Fruit fly (Drosophila melanogaster) whole organism, wandering third instar larva: Measurements from ENCODE around the gene PolG1.

Experiments used
- Abd-B ChIP-seq: fragments of >200 bp; optimal IDR thresholded peaks from 2 replicates; lab custom pipeline; 2017; ENCODE audit warnings: missing biosample characterization, missing genetic modification characterization
- CG32264 ChIP-seq: fragments of 200-800 bp; sonication (Bioruptor generic); optimal IDR thresholded peaks from 2 replicates; lab custom pipeline; 2016; ENCODE audit warnings: missing biosample characterization, missing genetic modification characterization
- CG9705 ChIP-seq: fragments of 200-800 bp; sonication (Bioruptor generic); optimal IDR thresholded peaks from 2 replicates; lab custom pipeline; 2018; ENCODE audit warnings: missing biosample characterization, mild to moderate bottlenecking, missing genetic modification characterization
- CrebA ChIP-seq: fragments of 200-800 bp; sonication (Bioruptor generic); optimal IDR thresholded peaks from 2 replicates; lab custom pipeline; 2016; ENCODE audit warnings: missing biosample characterization, mild to moderate bottlenecking, missing genetic modification characterization, borderline replicate concordance
- Dfd ChIP-seq: fragments of >200 bp; optimal IDR thresholded peaks from 2 replicates; lab custom pipeline; 2017; ENCODE audit warnings: missing biosample characterization, missing genetic modification characterization
- Dif ChIP-seq: fragments of 200-275, 200-300 bp; sonication (Bioruptor generic); optimal IDR thresholded peaks from 2 replicates; lab custom pipeline; 2018; ENCODE audit warnings: missing biosample characterization, missing genetic modification characterization; ENCODE audit not compliant: partially characterized antibody
- GATAd ChIP-seq: sonication (Bioruptor generic); optimal IDR thresholded peaks from 2 replicates; lab custom pipeline; 2016; ENCODE audit warnings: missing biosample characterization, missing genetic modification characterization
- HLH106 ChIP-seq: fragments of 200-800 bp; optimal IDR thresholded peaks from 3 replicates; lab custom pipeline; 2019; ENCODE audit warnings: missing biosample characterization, mild to moderate bottlenecking, missing genetic modification characterization, moderate library complexity
- Hnf4 ChIP-seq: fragments of 200-800 bp; sonication (Bioruptor generic); optimal IDR thresholded peaks from 2 replicates; lab custom pipeline; 2016; ENCODE audit warnings: missing biosample characterization, mild to moderate bottlenecking, missing genetic modification characterization
- Hr78 ChIP-seq: fragments of >200 bp; optimal IDR thresholded peaks from 2 replicates; lab custom pipeline; 2017; ENCODE audit warnings: missing biosample characterization, missing genetic modification characterization
- Hr83 ChIP-seq: fragments of 200-300 bp; sonication (Bioruptor generic); optimal IDR thresholded peaks from 2 replicates; lab custom pipeline; 2016; ENCODE audit warnings: missing biosample characterization, mild to moderate bottlenecking, missing genetic modification characterization, moderate library complexity; ENCODE audit not compliant: poor library complexity, severe bottlenecking
- Jra ChIP-seq: sonication (Bioruptor generic); optimal IDR thresholded peaks from 2 replicates; lab custom pipeline; 2016; ENCODE audit warnings: missing biosample characterization, missing genetic modification characterization
- Mio ChIP-seq: sonication (Bioruptor generic); optimal IDR thresholded peaks from 2 replicates; lab custom pipeline; 2016; ENCODE audit warnings: missing biosample characterization, missing genetic modification characterization
- Myc ChIP-seq: fragments of >200 bp; optimal IDR thresholded peaks from 2 replicates; lab custom pipeline; 2017
- N ChIP-seq: fragments of >200 bp; optimal IDR thresholded peaks from 2 replicates; lab custom pipeline; 2018; ENCODE audit warnings: missing biosample characterization, missing external identifiers, missing genetic modification characterization
- OdsH ChIP-seq: fragments of 200-800 bp; sonication (Bioruptor generic); optimal IDR thresholded peaks from 2 replicates; lab custom pipeline; 2016; ENCODE audit warnings: missing biosample characterization, mild to moderate bottlenecking, missing genetic modification characterization
- Rel ChIP-seq, 2 experiments: fragments of 200-800 bp; sonication (Bioruptor generic) in 1 of 2; optimal IDR thresholded peaks; 2 replicates in 1 of 2; 3 replicates in 1 of 2; lab custom pipeline; 2016 to 2019; ENCODE audit warnings: mild to moderate bottlenecking in 2 of 2, missing biosample characterization in 2 of 2, missing genetic modification characterization in 2 of 2, moderate library complexity in 1 of 2
- Sp1 ChIP-seq: fragments of 200-800 bp; sonication (Bioruptor generic); optimal IDR thresholded peaks from 3 replicates; lab custom pipeline; 2019; ENCODE audit warnings: missing biosample characterization, mild to moderate bottlenecking, missing genetic modification characterization, moderate library complexity
- Vsx2 ChIP-seq: fragments of 200-300, 225-300 bp; sonication (Bioruptor generic); optimal IDR thresholded peaks from 2 replicates; lab custom pipeline; 2018; ENCODE audit warnings: missing biosample characterization, missing genetic modification characterization; ENCODE audit not compliant: partially characterized antibody
- br ChIP-seq: fragments of 200-800 bp; sonication (Bioruptor generic); optimal IDR thresholded peaks from 2 replicates; lab custom pipeline; 2016; ENCODE audit warnings: missing biosample characterization, missing genetic modification characterization
- brk ChIP-seq: fragments of 200-800 bp; sonication (Bioruptor generic); optimal IDR thresholded peaks from 2 replicates; lab custom pipeline; 2016; ENCODE audit warnings: missing biosample characterization, mild to moderate bottlenecking, missing genetic modification characterization
- dl ChIP-seq, 2 experiments: fragments of 175-275, 200-275 bp in 1 of 2; fragments of 200-275 bp in 1 of 2; sonication (Bioruptor generic); optimal IDR thresholded peaks; lab custom pipeline; 2018; ENCODE audit warnings: mild to moderate bottlenecking in 2 of 2, missing biosample characterization in 2 of 2, missing genetic modification characterization in 2 of 2, moderate library complexity in 2 of 2; ENCODE audit not compliant: partially characterized antibody in 2 of 2, insufficient read depth in 1 of 2
- dmrt93B ChIP-seq: fragments of 200-800 bp; sonication (Bioruptor generic); optimal IDR thresholded peaks from 2 replicates; lab custom pipeline; 2018; ENCODE audit warnings: missing biosample characterization, mild to moderate bottlenecking, missing genetic modification characterization
- dsf ChIP-seq: sonication (Bioruptor generic); optimal IDR thresholded peaks from 2 replicates; lab custom pipeline; 2016; ENCODE audit warnings: missing biosample characterization, missing genetic modification characterization, borderline replicate concordance
- ey ChIP-seq: fragments of 200-800 bp; sonication (Bioruptor generic); optimal IDR thresholded peaks from 2 replicates; lab custom pipeline; 2016; ENCODE audit warnings: missing biosample characterization, missing genetic modification characterization
- foxo ChIP-seq, 2 experiments: fragments of 200-800 bp; sonication (Bioruptor generic); optimal IDR thresholded peaks; 2 replicates in 1 of 2; 3 replicates in 1 of 2; lab custom pipeline; 2016 to 2017; ENCODE audit warnings: missing biosample characterization in 2 of 2, missing genetic modification characterization in 2 of 2
- fru ChIP-seq: fragments of 200-800 bp; sonication (Bioruptor generic); optimal IDR thresholded peaks from 3 replicates; lab custom pipeline; 2016; ENCODE audit warnings: missing biosample characterization, mild to moderate bottlenecking, missing genetic modification characterization
- h ChIP-seq: fragments of 200-800 bp; sonication (Bioruptor generic); optimal IDR thresholded peaks from 3 replicates; lab custom pipeline; 2016; ENCODE audit warnings: missing biosample characterization, mild to moderate bottlenecking, missing genetic modification characterization
- jim ChIP-seq: fragments of 175-275, 200-325 bp; sonication (Bioruptor generic); optimal IDR thresholded peaks from 2 replicates; lab custom pipeline; 2016; ENCODE audit warnings: missing biosample characterization, mild to moderate bottlenecking, missing genetic modification characterization
- lola ChIP-seq: fragments of >200 bp; optimal IDR thresholded peaks from 2 replicates; lab custom pipeline; 2017; ENCODE audit warnings: missing biosample characterization, missing genetic modification characterization
- pan ChIP-seq: fragments of >200 bp; optimal IDR thresholded peaks from 2 replicates; lab custom pipeline; 2017
- psq ChIP-seq: fragments of 200-800 bp; sonication (Bioruptor generic); optimal IDR thresholded peaks from 3 replicates; lab custom pipeline; 2017; ENCODE audit warnings: missing biosample characterization, mild to moderate bottlenecking, missing genetic modification characterization, moderate library complexity
- rgr ChIP-seq: fragments of 200-800 bp; sonication (Bioruptor generic); optimal IDR thresholded peaks from 3 replicates; lab custom pipeline; 2016; ENCODE audit warnings: missing biosample characterization, mild to moderate bottlenecking, missing genetic modification characterization
- sage ChIP-seq: fragments of 200-800 bp; sonication (Bioruptor generic); optimal IDR thresholded peaks from 2 replicates; lab custom pipeline; 2016; ENCODE audit warnings: missing biosample characterization, mild to moderate bottlenecking, missing genetic modification characterization
- sv ChIP-seq: fragments of 200-800 bp; sonication (Bioruptor generic); optimal IDR thresholded peaks from 3 replicates; lab custom pipeline; 2016; ENCODE audit warnings: missing biosample characterization, missing genetic modification characterization
- tai ChIP-seq: sonication (Bioruptor generic); optimal IDR thresholded peaks from 2 replicates; lab custom pipeline; 2016; ENCODE audit warnings: missing biosample characterization, missing genetic modification characterization
- usp ChIP-seq: fragments of >200 bp; optimal IDR thresholded peaks from 2 replicates; lab custom pipeline; 2017; ENCODE audit warnings: missing biosample characterization, missing genetic modification characterization
- woc ChIP-seq: sonication (Bioruptor generic); optimal IDR thresholded peaks from 2 replicates; lab custom pipeline; 2016; ENCODE audit warnings: missing biosample characterization, mild to moderate bottlenecking, missing genetic modification characterization

Gene PolG1

DNA sequence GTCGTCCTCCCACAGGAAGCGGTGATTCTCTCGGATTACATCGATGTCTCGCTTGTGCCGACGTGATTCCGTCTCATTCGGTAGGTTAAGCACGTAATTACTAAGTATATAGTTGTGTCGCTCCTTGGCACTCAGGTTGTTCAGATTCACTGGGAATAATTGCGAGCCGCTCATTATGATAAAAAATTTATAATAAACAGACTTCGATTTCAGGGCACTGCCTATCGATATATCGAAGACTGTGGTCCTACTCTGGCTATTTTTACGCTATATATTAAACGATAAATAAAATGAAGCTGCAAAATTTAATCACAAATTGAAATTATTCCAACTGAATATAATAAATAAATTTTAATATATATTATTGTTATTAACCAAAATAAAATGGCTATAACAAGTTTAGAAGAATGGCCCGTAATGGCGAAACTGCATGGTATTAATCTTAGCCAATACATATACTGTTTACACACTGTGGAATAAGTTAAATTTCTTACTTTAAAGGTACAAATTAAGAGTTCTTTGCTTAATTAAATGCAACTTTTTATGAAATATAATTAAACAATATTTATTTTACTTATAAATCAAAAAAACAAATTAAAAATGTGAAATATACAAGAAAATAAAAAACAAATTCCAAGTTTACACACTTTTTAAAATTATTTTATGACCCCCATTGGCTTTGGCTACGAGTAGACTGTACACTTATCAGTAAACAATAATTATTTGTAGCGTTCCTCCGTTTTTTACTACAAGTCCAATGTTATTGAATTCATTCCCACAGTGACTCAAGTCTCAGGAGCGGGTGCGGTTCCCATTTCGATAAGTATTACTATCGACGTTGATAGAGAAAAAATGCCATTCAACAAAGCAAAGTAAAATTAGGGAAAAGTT lies 44.1 kb downstream of the PolG1 start, which contains the start of gene Eato:
Gene Eato, plus strand, starts transcription at position 821 of the 891 bp plus-strand sequence.
- TF ChIP-seq N (GFP tag; lab: Kevin White, UChicago) (no peak), Mio (GFP tag; lab: Kevin White, UChicago) (no peak), dsf (GFP tag; lab: Kevin White, UChicago) (no peak), usp (GFP tag; lab: Kevin White, UChicago) (no peak), Sp1 (GFP tag; lab: Kevin White, UChicago) (no peak), dl (GFP tag; optimal IDR thresholded peaks at IDR 0.05; lab: Kevin White, UChicago; ENCODE audit: insufficient read depth in 1 of 2, partially characterized antibody in 2 of 2) (no peak), lola (GFP tag; lab: Kevin White, UChicago) (no peak), Hr78 (GFP tag; lab: Kevin White, UChicago) (no peak), sv (GFP tag; lab: Kevin White, UChicago) (no peak), Dif (GFP tag; lab: Kevin White, UChicago) (no peak), Jra (GFP tag; lab: Kevin White, UChicago) (no peak), tai (GFP tag; lab: Kevin White, UChicago) (no peak), h (no peak), Hr83 (GFP tag; lab: Kevin White, UChicago) (peak; percentile 3), Vsx2 (GFP tag; lab: Kevin White, UChicago) (no peak), dmrt93B (no peak), CG32264 (GFP tag; lab: Kevin White, UChicago) (no peak), Abd-B (no peak), foxo (GFP tag; optimal IDR thresholded peaks at IDR 0.05; lab: Kevin White, UChicago) (peak in 1 of 2 experiments; percentile 53), GATAd (GFP tag; lab: Kevin White, UChicago) (no peak), jim (GFP tag; lab: Kevin White, UChicago) (peak; percentile 41), fru (GFP tag; lab: Kevin White, UChicago) (no peak), br (GFP tag; lab: Kevin White, UChicago) (peak; percentile 9), Dfd (GFP tag; lab: Kevin White, UChicago) (no peak), Myc (peak; percentile 19), Rel (GFP tag; optimal IDR thresholded peaks at IDR 0.05; lab: Kevin White, UChicago) (no peak), Rel (tag; optimal IDR thresholded peaks at IDR 0.05; lab: Kevin White, UChicago) (peak; percentile 15), rgr (GFP tag; lab: Kevin White, UChicago) (peak; percentile 45), psq (GFP tag; lab: Kevin White, UChicago) (peak; percentile 25), ey (peak; percentile 22), HLH106 (tag; lab: Kevin White, UChicago) (peak; percentile 16), brk (no peak), CG9705 (GFP tag; lab: Kevin White, UChicago) (no peak), pan (lab: Kevin White, UChicago) (no peak), sage (GFP tag; lab: Kevin White, UChicago) (no peak), Hnf4 (GFP tag; lab: Kevin White, UChicago) (peak; percentile 20), OdsH (GFP tag; lab: Kevin White, UChicago) (peak; percentile 17), CrebA (GFP tag; lab: Kevin White, UChicago) (no peak), woc (no peak)
